Worm (Caenorhabditis elegans) whole organism, L1 larva: ENCODE measurements around the gene C16D9.9.

ENCODE experiments used
- ama-1 ChIP-seq: fragments of 150-350 bp; optimal IDR thresholded peaks from 2 replicates; lab custom pipeline; 2014
- ceh-82 ChIP-seq, 3 experiments: fragments of 150-350 bp in 1 of 3; sonication (generic microtip) in 2 of 3; optimal IDR thresholded peaks; 2 replicates each; lab custom pipeline; 2014 to 2017; ENCODE audit warnings: missing biosample characterization in 3 of 3, missing genetic modification characterization in 3 of 3
- ceh-88 ChIP-seq: fragments of 200-800 bp; sonication (Bioruptor generic); IDR thresholded peaks from 2 replicates; pipeline ENCODE4 v1.3.6; 2022; ENCODE audit warnings: missing genetic modification characterization, missing compliant biosample characterization
- fos-1 ChIP-seq: fragments of 150-350 bp; optimal IDR thresholded peaks from 2 replicates; lab custom pipeline; 2014; ENCODE audit warnings: missing biosample characterization, missing genetic modification characterization
- mep-1 ChIP-seq: fragments of 150-350 bp; optimal IDR thresholded peaks from 2 replicates; lab custom pipeline; 2014; ENCODE audit warnings: missing biosample characterization, missing genetic modification characterization
- nhr-77 ChIP-seq: fragments of 150-350 bp; optimal IDR thresholded peaks from 2 replicates; lab custom pipeline; 2014; ENCODE audit warnings: missing biosample characterization, missing genetic modification characterization
- pag-3 ChIP-seq: sonication (generic microtip); optimal IDR thresholded peaks from 2 replicates; lab custom pipeline; 2017; ENCODE audit warnings: missing genetic modification characterization, mild to moderate bottlenecking, missing compliant biosample characterization, antibody characterized with exemption, borderline replicate concordance; ENCODE audit not compliant: insufficient read depth
- rnt-1 ChIP-seq: sonication (generic microtip); optimal IDR thresholded peaks from 2 replicates; lab custom pipeline; 2016; ENCODE audit warnings: mild to moderate bottlenecking, missing genetic modification characterization, moderate library complexity, missing compliant biosample characterization
- snpc-4 ChIP-seq: fragments of 150-350 bp; optimal IDR thresholded peaks from 2 replicates; lab custom pipeline; 2014; ENCODE audit warnings: missing biosample characterization, missing genetic modification characterization
- snu-23 ChIP-seq: sonication (generic microtip); optimal IDR thresholded peaks from 2 replicates; lab custom pipeline; 2016; ENCODE audit warnings: missing genetic modification characterization, missing compliant biosample characterization
- vab-15 ChIP-seq: sonication (generic microtip); optimal IDR thresholded peaks from 2 replicates; lab custom pipeline; 2017; ENCODE audit warnings: missing genotype, mild to moderate bottlenecking, missing genetic modification characterization, missing compliant biosample characterization

- TF ChIP-seq ceh-88 (GFP tag; lab: Robert Waterston, UW) (no peak), pag-3 (tag; lab: Kevin White, UChicago) (no peak), ama-1 (lab: Kevin White, UChicago) (no peak), snpc-4 (tag; lab: Kevin White, UChicago) (no peak), vab-15 (tag; lab: Kevin White, UChicago) (no peak), rnt-1 (tag; lab: Kevin White, UChicago) (no peak), mep-1 (tag; lab: Kevin White, UChicago) (no peak), nhr-77 (tag; lab: Kevin White, UChicago) (no peak), fos-1 (tag; lab: Kevin White, UChicago) (no peak), ceh-82 (tag; optimal IDR thresholded peaks at IDR 0.05; lab: Kevin White, UChicago) (no peak), snu-23 (GFP tag; lab: Kevin White, UChicago) (no peak)
Measured at ce11 chrV:8242798-8243197, 21.2 kb upstream of the C16D9.9 start, which contains the start of gene C16D9.4.
